Worm (Caenorhabditis elegans) whole organism, L4 larva: ENCODE measurements around the gene clec-165.

Experiments
- daf-8 ChIP-seq: fragments of 200-800 bp; sonication (Bioruptor generic); IDR thresholded peaks from 2 replicates; pipeline ENCODE4 v1.3.6; 2022; ENCODE audit warnings: missing genetic modification characterization, missing compliant biosample characterization
- nhr-237 ChIP-seq: sonication (generic microtip); optimal IDR thresholded peaks from 2 replicates; lab custom pipeline; 2017; ENCODE audit warnings: missing biosample characterization, missing genetic modification characterization
- nhr-76 ChIP-seq: fragments of 150-350 bp; optimal IDR thresholded peaks from 2 replicates; lab custom pipeline; 2014; ENCODE audit warnings: missing biosample characterization, missing genetic modification characterization
- unc-130 ChIP-seq: sonication (generic microtip); optimal IDR thresholded peaks from 2 replicates; lab custom pipeline; 2016; ENCODE audit warnings: missing genetic modification reagents, missing genetic modification characterization, missing compliant biosample characterization

- TF ChIP-seq daf-8 (GFP tag; lab: Robert Waterston, UW) (no peak), nhr-76 (no peak), unc-130 (GFP tag; lab: Kevin White, UChicago) (no peak), nhr-237 (no peak)
These were observed 8.5 kb downstream of the clec-165 start for ce11 chrIV:1238147-1238546.
